Fruit fly (Drosophila melanogaster): ENCODE data around the gene CG9386.

Gene CG9386

DNA sequence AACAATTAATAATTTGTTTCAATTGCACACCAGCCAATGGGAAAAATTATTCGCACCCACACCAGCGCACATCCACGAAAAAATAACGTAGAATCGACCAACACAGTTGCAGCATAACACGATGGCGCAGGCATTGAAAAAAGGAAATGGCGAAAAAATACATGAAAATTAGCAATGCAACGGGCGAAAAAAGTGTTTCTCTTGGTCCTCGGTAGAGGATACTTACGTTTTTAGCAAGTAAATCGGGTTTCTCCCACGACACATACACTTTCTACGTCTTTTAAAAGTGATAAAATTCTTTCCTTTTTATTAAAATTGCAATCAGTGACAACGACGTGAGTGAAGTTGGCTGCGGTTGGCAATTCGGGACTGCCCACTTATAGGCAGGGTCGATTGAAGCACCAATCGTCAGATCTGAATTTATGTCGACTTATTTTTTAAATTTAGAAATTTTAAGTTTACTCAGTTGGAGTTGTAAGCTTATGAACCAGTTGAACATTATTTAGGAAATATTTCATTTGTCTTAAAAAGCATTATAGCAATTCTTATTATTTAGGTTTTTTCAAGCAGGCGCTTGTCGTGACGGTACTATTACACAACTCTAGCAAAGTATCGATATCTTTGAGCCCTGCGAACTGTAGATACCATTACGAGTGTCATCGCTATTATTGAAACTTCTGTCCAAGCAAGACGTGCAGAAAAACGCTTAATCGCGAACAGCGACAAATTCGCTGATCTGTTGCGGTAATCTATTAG lies 22.4 kb upstream of the CG9386 start, which contains the start of the genes Kap-alpha3 and Son:
Kap-alpha3 (minus strand) TSS at position 352 of the 756 bp plus-strand sequence.
Son (plus strand) TSS at position 661 of the 756 bp plus-strand sequence.
- no peak for TF ChIP-seq CG14655 (GFP tag; optimal IDR thresholded peaks at IDR 0.05)
- TF ChIP-seq CG4496 (GFP tag; IDR thresholded peaks at IDR 0.05): peak; percentile 89
- TF ChIP-seq CG15710 (tag; optimal IDR thresholded peaks at IDR 0.05): peak; percentile 79
- peak; percentile 75 for TF ChIP-seq Pif1B (GFP tag; optimal IDR thresholded peaks at IDR 0.05)
- TF ChIP-seq fd96Ca (GFP tag; IDR thresholded peaks at IDR 0.05): peak; percentile 73; the same call in 2 of the 3 replicates
- TF ChIP-seq CG12605 (GFP tag; IDR thresholded peaks at IDR 0.05): no peak
- peak; percentile 59 for TF ChIP-seq CG9948 (tag; optimal IDR thresholded peaks at IDR 0.05)
- peak; percentile 73 for TF ChIP-seq Ets98B (GFP tag; IDR thresholded peaks at IDR 0.05)
- TF ChIP-seq CG32121 (GFP tag; IDR thresholded peaks at IDR 0.05): peak; percentile 79
- TF ChIP-seq CG8301 (tag; optimal IDR thresholded peaks at IDR 0.05): peak; percentile 77
- TF ChIP-seq CG34367 (tag; optimal IDR thresholded peaks at IDR 0.05): peak; percentile 74
- TF ChIP-seq CG8159 (tag; optimal IDR thresholded peaks at IDR 0.05): peak; percentile 72
- TF ChIP-seq gl (tag; optimal IDR thresholded peaks at IDR 0.05): peak; percentile 57
- TF ChIP-seq D1 (tag; optimal IDR thresholded peaks at IDR 0.05): no peak
- TF ChIP-seq Pif1A (GFP tag; optimal IDR thresholded peaks at IDR 0.05): peak; percentile 83
- peak; percentile 91 for TF ChIP-seq Snoo (tag; optimal IDR thresholded peaks at IDR 0.05)
- TF ChIP-seq CG13204 (GFP tag; optimal IDR thresholded peaks at IDR 0.05): no peak
- no peak for TF ChIP-seq CG10348 (GFP tag; IDR thresholded peaks at IDR 0.05)
- peak; percentile 52 for TF ChIP-seq rn (GFP tag; IDR thresholded peaks at IDR 0.05)
- TF ChIP-seq EcR (GFP tag; optimal IDR thresholded peaks at IDR 0.05): no peak
- peak; percentile 36 for TF ChIP-seq CG17806 (tag; optimal IDR thresholded peaks at IDR 0.05)

DNA sequence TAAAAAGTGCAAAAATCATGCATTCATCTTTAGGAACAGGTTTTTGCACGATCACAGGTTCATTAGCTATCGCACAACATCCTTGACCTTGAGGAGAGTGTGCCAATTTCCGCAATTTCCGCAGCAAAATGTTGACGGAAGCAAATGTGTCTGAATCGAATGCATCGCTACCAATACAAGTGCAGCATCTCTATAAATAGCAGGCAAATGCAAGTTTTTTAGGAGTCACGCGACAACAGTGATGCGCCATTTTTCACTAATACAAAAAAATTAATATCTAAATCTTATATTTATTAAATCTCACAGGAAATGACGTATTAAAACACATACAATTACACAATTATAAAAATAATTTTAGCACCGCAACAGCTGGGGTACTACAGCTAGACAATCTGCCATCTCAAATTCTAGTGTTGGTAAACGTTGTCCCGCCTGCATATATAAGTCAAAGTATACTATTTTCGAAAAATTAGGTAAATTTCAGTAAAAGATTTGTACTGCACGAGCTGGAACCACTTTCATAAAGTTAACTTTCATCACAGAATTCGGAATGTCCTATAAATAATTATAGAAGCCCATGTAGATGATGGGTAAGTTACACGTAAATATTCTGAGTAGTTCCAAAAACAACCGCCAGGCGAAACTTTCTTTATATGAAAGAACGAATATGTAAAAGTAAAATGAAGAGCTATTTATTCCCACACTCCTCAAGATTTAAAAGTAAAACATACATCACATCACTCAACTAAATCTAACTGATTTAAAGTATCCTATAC lies 18.8 kb upstream of the CG9386 start, which contains the start of gene CG9399:
CG9399 (minus strand) TSS at position 400 of the 776 bp plus-strand sequence.
- TF ChIP-seq CG8159 (tag; optimal IDR thresholded peaks at IDR 0.05): peak; percentile 95
- TF ChIP-seq Pif1A (GFP tag; optimal IDR thresholded peaks at IDR 0.05): peak; percentile 96
- peak; percentile 96 for TF ChIP-seq CG9948 (tag; optimal IDR thresholded peaks at IDR 0.05)
- peak; percentile 97 for TF ChIP-seq CG17806 (tag; optimal IDR thresholded peaks at IDR 0.05)
- peak; percentile 76 for TF ChIP-seq D1 (tag; optimal IDR thresholded peaks at IDR 0.05)
- TF ChIP-seq CG32121 (GFP tag; IDR thresholded peaks at IDR 0.05): peak; percentile 98
- peak; percentile 96 for TF ChIP-seq Snoo (tag; optimal IDR thresholded peaks at IDR 0.05)
- TF ChIP-seq CG13204 (GFP tag; optimal IDR thresholded peaks at IDR 0.05): peak; percentile 82
- TF ChIP-seq EcR (GFP tag; optimal IDR thresholded peaks at IDR 0.05): peak; percentile 67
- peak; percentile 98 for TF ChIP-seq fd96Ca (GFP tag; IDR thresholded peaks at IDR 0.05)
- peak; percentile 99 for TF ChIP-seq CG4496 (GFP tag; IDR thresholded peaks at IDR 0.05)
- TF ChIP-seq CG14655 (GFP tag; optimal IDR thresholded peaks at IDR 0.05): peak; percentile 98
- TF ChIP-seq CG8301 (tag; optimal IDR thresholded peaks at IDR 0.05): peak; percentile 99
- peak; percentile 97 for TF ChIP-seq CG12605 (GFP tag; IDR thresholded peaks at IDR 0.05)
- peak; percentile 97 for TF ChIP-seq rn (GFP tag; IDR thresholded peaks at IDR 0.05)
- peak; percentile 90 for TF ChIP-seq gl (tag; optimal IDR thresholded peaks at IDR 0.05)
- peak; percentile 99 for TF ChIP-seq Ets98B (GFP tag; IDR thresholded peaks at IDR 0.05)
- peak; percentile 95 for TF ChIP-seq CG34367 (tag; optimal IDR thresholded peaks at IDR 0.05)
- TF ChIP-seq CG15710 (tag; optimal IDR thresholded peaks at IDR 0.05): peak; percentile 97
- TF ChIP-seq CG10348 (GFP tag; IDR thresholded peaks at IDR 0.05): peak; percentile 92
- TF ChIP-seq Pif1B (GFP tag; optimal IDR thresholded peaks at IDR 0.05): peak; percentile 96

DNA sequence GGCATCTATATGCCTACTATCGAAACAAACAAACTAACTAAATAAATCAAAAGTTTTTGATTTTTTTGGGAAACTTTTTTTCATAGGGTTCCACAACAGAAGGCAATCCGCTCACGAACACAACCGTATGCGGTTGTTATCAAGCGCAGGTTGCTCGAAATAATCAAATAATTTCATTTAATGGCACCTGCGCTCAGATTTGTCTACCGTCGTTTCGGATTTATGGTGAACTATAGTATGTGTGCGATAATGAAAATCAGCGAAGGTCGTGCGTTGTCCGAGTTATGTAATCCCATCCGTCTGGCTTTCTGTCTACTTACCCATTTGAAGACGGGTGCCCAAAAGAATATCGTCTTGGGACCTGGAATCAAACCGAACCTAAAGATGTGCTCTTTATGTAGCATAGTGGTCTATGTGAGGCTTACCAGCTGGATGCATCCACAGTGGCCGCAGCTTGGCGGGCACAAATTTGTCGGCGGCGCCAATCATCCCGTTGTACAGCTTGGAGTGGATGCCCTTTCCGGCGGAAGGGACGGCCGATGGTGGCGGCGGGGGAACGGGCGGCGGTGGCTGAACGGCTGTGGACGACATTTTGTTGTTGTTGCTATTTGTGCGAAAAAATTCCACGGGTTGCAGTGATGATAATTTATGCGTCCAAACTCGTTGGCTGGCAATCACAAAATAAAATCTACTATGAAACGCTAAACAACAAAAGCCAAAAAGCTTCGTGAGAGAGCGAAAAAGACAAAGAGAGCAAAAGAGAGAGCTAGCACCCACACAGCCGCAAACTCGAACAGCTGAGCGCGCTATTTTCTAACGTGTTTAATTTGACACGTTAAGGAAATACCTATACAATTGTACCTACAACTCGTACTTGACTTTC lies 18.0 kb upstream of the CG9386 start:
- TF ChIP-seq CG17806 (tag; optimal IDR thresholded peaks at IDR 0.05) (no peak), CG10348 (GFP tag; IDR thresholded peaks at IDR 0.05) (no peak), CG15710 (tag; optimal IDR thresholded peaks at IDR 0.05) (no peak), CG9948 (tag; optimal IDR thresholded peaks at IDR 0.05) (no peak), Pif1B (GFP tag; optimal IDR thresholded peaks at IDR 0.05) (no peak)

DNA sequence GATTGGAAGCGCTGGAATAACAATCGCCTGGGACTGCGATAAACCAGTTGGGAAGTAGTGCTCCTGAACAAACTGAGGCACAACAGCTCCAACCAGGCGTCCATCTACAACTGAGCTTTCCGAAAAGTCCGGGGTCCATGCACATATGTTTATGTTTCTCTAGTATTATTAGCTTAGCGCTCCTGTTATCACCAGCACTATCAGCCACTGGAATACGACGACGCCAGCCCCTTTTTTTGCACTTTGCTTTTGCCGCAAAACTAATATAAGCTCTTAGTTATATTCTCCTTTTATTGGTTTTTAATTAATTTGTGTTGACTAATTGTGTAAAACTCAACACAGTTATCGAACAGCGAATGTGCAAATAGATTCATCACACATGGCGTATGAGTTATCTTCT lies 16.3 kb upstream of the CG9386 start, which contains the start of gene CG9396:
CG9396 (minus strand) TSS at position 101 of the 400 bp plus-strand sequence.
- no peak for TF ChIP-seq gl (tag; optimal IDR thresholded peaks at IDR 0.05)
- TF ChIP-seq CG10348 (GFP tag; IDR thresholded peaks at IDR 0.05): no peak
- no peak for TF ChIP-seq Ets98B (GFP tag; IDR thresholded peaks at IDR 0.05)
- TF ChIP-seq Snoo (tag; optimal IDR thresholded peaks at IDR 0.05): no peak
- no peak for TF ChIP-seq CG15710 (tag; optimal IDR thresholded peaks at IDR 0.05)
- no peak for TF ChIP-seq Pif1A (GFP tag; optimal IDR thresholded peaks at IDR 0.05)
- TF ChIP-seq fd96Ca (GFP tag; IDR thresholded peaks at IDR 0.05): no peak

DNA sequence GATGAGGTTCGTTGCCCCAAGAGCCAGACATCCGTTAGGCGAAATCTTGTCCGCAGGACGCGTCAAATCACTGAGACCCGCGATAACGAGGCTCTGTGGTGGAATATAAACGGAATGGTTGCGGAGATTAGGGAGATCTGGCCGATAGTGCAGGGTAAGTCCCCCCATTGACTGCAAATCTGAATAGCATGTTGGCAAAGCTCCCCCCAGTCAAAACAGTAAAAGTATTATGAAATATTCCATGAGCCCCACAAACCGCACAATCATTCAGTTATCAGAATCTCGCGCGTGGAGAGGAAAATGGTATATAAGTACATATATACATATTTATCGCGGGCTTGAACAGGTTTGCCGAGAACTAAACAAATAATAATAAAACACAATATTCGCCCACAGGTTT lies 15.4 kb upstream of the CG9386 start:
- TF ChIP-seq fd96Ca (GFP tag; IDR thresholded peaks at IDR 0.05) (no peak), EcR (GFP tag; optimal IDR thresholded peaks at IDR 0.05) (peak; percentile 30)

Data from whole organism, pupa.